Worm (Caenorhabditis elegans): ENCODE measurements around the gene his-72.
A peak's percentile ranks its signal among the peaks of the same experiment; 100 is the strongest.
"Not testable (repeated sequence)": the region's sequence is repeated elsewhere in the genome, so short reads cannot be mapped to it uniquely, and the experiment has no call there.

his-72 gene

ce11 chrIII:12388106-12388505 is 19.3 kb upstream of the his-72 start:
- TF ChIP-seq ZK185.1 (tag; optimal IDR thresholded peaks at IDR 0.05; ENCODE audit: poor library complexity, severe bottlenecking) (no peak), him-1 (tag; optimal IDR thresholded peaks at IDR 0.05) (no peak), xnd-1 (tag; optimal IDR thresholded peaks at IDR 0.05) (no peak), F10E7.11 (tag; optimal IDR thresholded peaks at IDR 0.05) (no peak), hlh-26 (GFP tag; conservative IDR thresholded peaks at IDR 0.05) (no peak), unc-62 (GFP tag; optimal IDR thresholded peaks at IDR 0.05) (no peak), F52B5.7 (tag; optimal IDR thresholded peaks at IDR 0.05) (no peak), F23B12.7 (tag; optimal IDR thresholded peaks at IDR 0.05; ENCODE audit: insufficient read depth) (no peak), cebp-1 (GFP tag; IDR thresholded peaks at IDR 0.05) (no peak), cebp-1 (tag; optimal IDR thresholded peaks at IDR 0.05) (no peak), snpc-1.3 (tag; optimal IDR thresholded peaks at IDR 0.05; ENCODE audit: insufficient read depth) (no peak), ceh-91 (GFP tag; IDR thresholded peaks at IDR 0.05) (no peak), dpff-1 (tag; optimal IDR thresholded peaks at IDR 0.05) (no peak), F57C9.4 (tag; optimal IDR thresholded peaks at IDR 0.05) (no peak), tbp1 (GFP tag; optimal IDR thresholded peaks at IDR 0.05) (no peak), ztf-6 (GFP tag; IDR thresholded peaks at IDR 0.05) (no peak)

- peak; percentile 95 for TF ChIP-seq aptf-2 (GFP tag; conservative IDR thresholded peaks at IDR 0.05)
Observed at ce11 chrIII:12387344-12387743, 18.5 kb upstream of the his-72 start.

ce11 chrIII:12386597-12386996 is 17.7 kb upstream of the his-72 start, which contains the start of gene Y49E10.30:
TSS of gene Y49E10.30 (plus strand) at chrIII:12386897.
- TF ChIP-seq nhr-27 (tag; optimal IDR thresholded peaks at IDR 0.05); cebp-2 (GFP tag; IDR thresholded peaks at IDR 0.05); Y53F4B.3 (GFP tag; IDR thresholded peaks at IDR 0.05): not testable (repeated sequence)

- TF ChIP-seq aptf-2 (GFP tag; conservative IDR thresholded peaks at IDR 0.05), result peak; percentile 91
Observed at ce11 chrIII:12385996-12386395, 17.1 kb upstream of the his-72 start.

ce11 chrIII:12383709-12384108 is 14.9 kb upstream of the his-72 start, which contains the start of gene Y49E10.4:
TSS of gene Y49E10.4 (minus strand) at chrIII:12383809.
- not testable (repeated sequence) for TF ChIP-seq athp-1 (tag; optimal IDR thresholded peaks at IDR 0.05); D2030.7 (GFP tag; IDR thresholded peaks at IDR 0.05); attf-3 (GFP tag; conservative IDR thresholded peaks at IDR 0.05)

- TF ChIP-seq madf-6 (GFP tag; IDR thresholded peaks at IDR 0.05), result peak; percentile 55; the same call in 1 of the 2 replicates
- TF ChIP-seq egrh-3 (GFP tag; IDR thresholded peaks at IDR 0.05), result 0 out of 2 replicates have a peak, but pooled peaks have one; percentile 12
- TF ChIP-seq hmg-1.2 (GFP tag; IDR thresholded peaks at IDR 0.05), result peak; percentile 50
- TF ChIP-seq mcd-1 (GFP tag; IDR thresholded peaks at IDR 0.05), result peak; percentile 83
- TF ChIP-seq F33H1.4 (GFP tag; IDR thresholded peaks at IDR 0.05), result 0 out of 2 replicates have a peak, but pooled peaks have one; percentile 27
- TF ChIP-seq ceh-91 (GFP tag; IDR thresholded peaks at IDR 0.05), result 0 out of 2 replicates have a peak, but pooled peaks have one; percentile 38
- peak; percentile 31 for TF ChIP-seq D2030.7 (GFP tag; IDR thresholded peaks at IDR 0.05)
Observed at ce11 chrIII:12382799-12383198, 13.9 kb upstream of the his-72 start.
